Worm (Caenorhabditis elegans) whole organism, L4/young adult: ENCODE data around the gene pals-19.

Source experiments
- dao-5 ChIP-seq: sonication (generic microtip); optimal IDR thresholded peaks from 2 replicates; lab custom pipeline; 2016; ENCODE audit warnings: missing genotype, missing genetic modification characterization, moderate library complexity, missing compliant biosample characterization
- him-1 ChIP-seq: sonication (generic microtip); optimal IDR thresholded peaks from 2 replicates; lab custom pipeline; 2016; ENCODE audit warnings: missing genotype, missing genetic modification reagents, missing genetic modification characterization, missing compliant biosample characterization

- TF ChIP-seq him-1 (tag; lab: Kevin White, UChicago) = no peak
- TF ChIP-seq dao-5 (tag; lab: Kevin White, UChicago) = no peak
These were observed 11.8 kb upstream of the pals-19 start for ce11 chrIII:1389988-1390387.
